Fruit fly (Drosophila melanogaster): Measurements from ENCODE around the gene Ref1.
A peak's percentile ranks its signal among the peaks of the same experiment; 100 is the strongest.

Gene Ref1

DNA sequence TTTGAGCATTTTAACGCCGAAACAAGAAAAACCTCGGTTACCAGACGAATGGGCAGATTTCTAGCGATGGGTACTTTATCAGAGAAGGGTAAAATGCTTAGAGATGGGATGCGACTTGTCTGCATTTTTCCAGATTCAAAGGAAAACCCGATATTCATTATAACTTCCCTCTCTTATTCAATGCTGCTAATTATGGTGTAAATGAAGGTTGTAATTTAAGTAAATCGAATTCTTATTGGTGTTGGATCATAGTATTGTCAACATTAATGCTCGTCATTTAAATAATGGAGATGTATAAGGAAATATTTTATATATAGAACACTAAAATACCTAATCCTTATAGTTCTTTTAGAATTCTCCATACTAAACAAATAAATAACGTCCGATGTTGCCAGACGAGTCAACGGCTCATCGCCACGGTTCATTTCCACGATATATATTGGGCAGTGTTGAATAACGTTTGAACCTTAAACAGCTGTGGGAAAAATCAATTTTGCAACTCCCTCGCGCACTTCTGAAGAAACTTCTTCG, 44.0 kb upstream of the Ref1 start, which contains the start of the genes Alh and CG10098 (continued):
- TF ChIP-seq Sry-δ (GFP tag; optimal IDR thresholded peaks at IDR 0.05) (peak; percentile 99), CG7357 (GFP tag; IDR thresholded peaks at IDR 0.05) (peak; percentile 66), hth (optimal IDR thresholded peaks at IDR 0.05) (no peak), fru (optimal IDR thresholded peaks at IDR 0.05) (no peak), CG6689 (GFP tag; IDR thresholded peaks at IDR 0.05) (peak; percentile 73), Mes4 (GFP tag; optimal IDR thresholded peaks at IDR 0.05) (peak; percentile 59), CG3726 (GFP tag; IDR thresholded peaks at IDR 0.05) (peak; percentile 69; the same call in 2 of the 3 replicates), bab2 (GFP tag; optimal IDR thresholded peaks at IDR 0.05) (peak; percentile 92), Tbp (GFP tag; optimal IDR thresholded peaks at IDR 0.05) (no peak), Lim3 (GFP tag; IDR thresholded peaks at IDR 0.05) (0 out of 2 replicates have a peak, but pooled peaks have one; percentile 30), YL-1 (GFP tag; optimal IDR thresholded peaks at IDR 0.05) (peak; percentile 47), CG13624 (GFP tag; optimal IDR thresholded peaks at IDR 0.05) (peak; percentile 82), Eip74EF (GFP tag; optimal IDR thresholded peaks at IDR 0.05) (peak in 1 of 2 experiments; percentile 44), Dll (GFP tag; IDR thresholded peaks at IDR 0.05; ENCODE audit: partially characterized antibody) (peak; percentile 85), CG11560 (tag; IDR thresholded peaks at IDR 0.05) (peak; percentile 58; the same call in 2 of the 3 replicates), Atf6 (GFP tag; IDR thresholded peaks at IDR 0.05) (peak; percentile 72), lola (GFP tag; optimal IDR thresholded peaks at IDR 0.05) (peak in 1 of 3 experiments; percentile 87), CG2116 (GFP tag; optimal IDR thresholded peaks at IDR 0.05) (peak; percentile 85), shn (GFP tag; optimal IDR thresholded peaks at IDR 0.05) (peak; percentile 85), CG1529 (GFP tag; optimal IDR thresholded peaks at IDR 0.05) (peak; percentile 62), cas (GFP tag; IDR thresholded peaks at IDR 0.05) (no peak), ase (GFP tag; IDR thresholded peaks at IDR 0.05) (peak; percentile 68; the same call in 1 of the 3 replicates), emc (GFP tag; optimal IDR thresholded peaks at IDR 0.05) (peak; percentile 69), ci (GFP tag; IDR thresholded peaks at IDR 0.05) (peak; percentile 7; the same call in 1 of the 3 replicates), CrebB (tag; optimal IDR thresholded peaks at IDR 0.05) (no peak), CG14860 (GFP tag; IDR thresholded peaks at IDR 0.05; ENCODE audit: partially characterized antibody) (peak; percentile 63), fd3F (GFP tag; optimal IDR thresholded peaks at IDR 0.05) (peak; percentile 77), hbn (GFP tag; IDR thresholded peaks at IDR 0.05; ENCODE audit: partially characterized antibody) (peak; percentile 50; the same call in 1 of the 2 replicates), ERR (GFP tag; optimal IDR thresholded peaks at IDR 0.05) (peak; percentile 69), phol (tag; optimal IDR thresholded peaks at IDR 0.05) (peak; percentile 90), run (tag; optimal IDR thresholded peaks at IDR 0.05) (no peak), CG4730 (GFP tag; IDR thresholded peaks at IDR 0.05) (peak; percentile 74), CG14050 (GFP tag; IDR thresholded peaks at IDR 0.05) (peak; percentile 48; the same call in 2 of the 3 replicates), Hey (tag; optimal IDR thresholded peaks at IDR 0.05) (peak; percentile 37), ftz-f1 (GFP tag; optimal IDR thresholded peaks at IDR 0.05) (peak; percentile 44), Scr (GFP tag; IDR thresholded peaks at IDR 0.05; ENCODE audit: partially characterized antibody) (peak; percentile 85), Nf-YB (GFP tag; optimal IDR thresholded peaks at IDR 0.05) (peak; percentile 34), Asciz (GFP tag; optimal IDR thresholded peaks at IDR 0.05) (peak; percentile 60), cwo (GFP tag; optimal IDR thresholded peaks at IDR 0.05) (peak; percentile 54), fd64A (GFP tag; optimal IDR thresholded peaks at IDR 0.05) (no peak), CG4328 (GFP tag; optimal IDR thresholded peaks at IDR 0.05) (peak; percentile 78), CG4282 (GFP tag; optimal IDR thresholded peaks at IDR 0.05) (peak; percentile 44), CG32772 (GFP tag; IDR thresholded peaks at IDR 0.05) (peak; percentile 76), CG15011 (GFP tag; optimal IDR thresholded peaks at IDR 0.05) (peak; percentile 60), knrl (GFP tag; IDR thresholded peaks at IDR 0.05; ENCODE audit: partially characterized antibody) (peak; percentile 87; the same call in 2 of the 3 replicates), sug (tag; optimal IDR thresholded peaks at IDR 0.05) (peak; percentile 86), dpn (GFP tag; optimal IDR thresholded peaks at IDR 0.05) (peak; percentile 91), CG12155 (GFP tag; optimal IDR thresholded peaks at IDR 0.05) (peak; percentile 87), dysf (GFP tag; IDR thresholded peaks at IDR 0.05) (peak; percentile 81), CG2889 (GFP tag; IDR thresholded peaks at IDR 0.05) (peak; percentile 68; the same call in 1 of the 3 replicates)

Data from whole organism, embryonic.